Fruit fly (Drosophila melanogaster) whole organism, embryonic: Measurements from ENCODE around the gene Idh3g.

Source experiments
- ATbp ChIP-seq: fragments of 200-800 bp; sonication (Bioruptor generic); optimal IDR thresholded peaks from 2 replicates; lab custom pipeline; 2017; ENCODE audit warnings: missing biosample characterization, mild to moderate bottlenecking, missing genetic modification characterization, missing genetic modification reagents
- Aef1 ChIP-seq: fragments of 200-800 bp; sonication (Bioruptor generic); IDR thresholded peaks from 3 replicates; pipeline ENCODE4 v1.3.6; 2022; ENCODE audit warnings: missing biosample characterization, missing genetic modification characterization
- Asciz ChIP-seq: fragments of 200-800 bp; sonication (Bioruptor generic); optimal IDR thresholded peaks from 2 replicates; lab custom pipeline; 2017; ENCODE audit warnings: missing biosample characterization, mild to moderate bottlenecking, missing genetic modification characterization, missing genetic modification reagents
- B-H1 ChIP-seq: fragments of 200-800 bp; sonication (Bioruptor generic); IDR thresholded peaks from 3 replicates; pipeline ENCODE4 v1.3.6; 2022; ENCODE audit warnings: missing biosample characterization, missing genetic modification characterization
- Blimp-1 ChIP-seq: fragments of 200-800 bp; sonication (Bioruptor generic); optimal IDR thresholded peaks from 3 replicates; lab custom pipeline; 2018; ENCODE audit warnings: missing biosample characterization, missing genetic modification characterization, mild to moderate bottlenecking, moderate library complexity, missing genetic modification reagents
- C15 ChIP-seq: fragments of 200-800 bp; sonication (Bioruptor generic); IDR thresholded peaks from 3 replicates; pipeline ENCODE4 v1.3.6; 2022; ENCODE audit warnings: missing biosample characterization, missing genetic modification characterization
- CG10209 ChIP-seq: fragments of 200-800 bp; sonication (Bioruptor generic); optimal IDR thresholded peaks from 3 replicates; lab custom pipeline; 2017; ENCODE audit warnings: missing biosample characterization, mild to moderate bottlenecking, missing genetic modification characterization, missing genetic modification reagents
- CG10366 ChIP-seq: fragments of 200-800 bp; sonication (Bioruptor generic); IDR thresholded peaks from 2 replicates; pipeline ENCODE4 v1.3.6; 2022; ENCODE audit warnings: missing biosample characterization, missing genetic modification characterization
- CG12071 ChIP-seq: fragments of 200-800 bp; sonication (Bioruptor generic); optimal IDR thresholded peaks from 3 replicates; lab custom pipeline; 2018; ENCODE audit warnings: missing biosample characterization, mild to moderate bottlenecking, missing genetic modification characterization
- CG14667 ChIP-seq: fragments of 200-800 bp; sonication (Bioruptor generic); IDR thresholded peaks from 2 replicates; pipeline ENCODE4 v1.3.6; 2022; ENCODE audit warnings: missing biosample characterization, missing genetic modification characterization
- CG15073 ChIP-seq: fragments of 200-800 bp; sonication (Bioruptor generic); optimal IDR thresholded peaks from 2 replicates; lab custom pipeline; 2016; ENCODE audit warnings: missing biosample characterization, missing genetic modification characterization
- CG16815 ChIP-seq: fragments of 200-800 bp; sonication (Bioruptor generic); optimal IDR thresholded peaks from 3 replicates; lab custom pipeline; 2017; ENCODE audit warnings: missing biosample characterization, mild to moderate bottlenecking, missing genetic modification characterization
- CG17385 ChIP-seq: fragments of 200-800 bp; sonication (Bioruptor generic); optimal IDR thresholded peaks from 3 replicates; lab custom pipeline; 2018; ENCODE audit warnings: missing biosample characterization, mild to moderate bottlenecking, missing genetic modification characterization
- CG2678 ChIP-seq: fragments of 200-800 bp; sonication (Bioruptor generic); optimal IDR thresholded peaks from 3 replicates; lab custom pipeline; 2019; ENCODE audit warnings: missing biosample characterization, mild to moderate bottlenecking, missing genetic modification characterization, moderate library complexity
- CG30431 ChIP-seq: fragments of 200-800 bp; sonication (Bioruptor generic); optimal IDR thresholded peaks from 2 replicates; lab custom pipeline; 2017; ENCODE audit warnings: missing biosample characterization, missing genetic modification characterization
- CG3163 ChIP-seq: fragments of 200-800 bp; sonication (Bioruptor generic); optimal IDR thresholded peaks from 3 replicates; lab custom pipeline; 2016; ENCODE audit warnings: missing biosample characterization, missing genetic modification characterization
- CG34376 ChIP-seq: fragments of 200-800 bp; sonication (Bioruptor generic); optimal IDR thresholded peaks from 2 replicates; lab custom pipeline; 2018; ENCODE audit warnings: missing biosample characterization, mild to moderate bottlenecking, missing genetic modification characterization
- CG34422 ChIP-seq: fragments of 200-800 bp; sonication (Bioruptor generic); IDR thresholded peaks from 3 replicates; pipeline ENCODE4 v1.3.6; 2022; ENCODE audit warnings: missing biosample characterization, missing genetic modification characterization
- CG4404 ChIP-seq: fragments of 200-800 bp; sonication (Bioruptor generic); IDR thresholded peaks from 2 replicates; pipeline ENCODE4 v1.3.6; 2022; ENCODE audit warnings: missing biosample characterization, missing genetic modification characterization
- CG6654 ChIP-seq: fragments of 200-800 bp; sonication (Bioruptor generic); optimal IDR thresholded peaks from 2 replicates; lab custom pipeline; 2017; ENCODE audit warnings: missing biosample characterization, mild to moderate bottlenecking, missing genetic modification characterization
- CG6689 ChIP-seq: fragments of 200-800 bp; sonication (Bioruptor generic); IDR thresholded peaks from 2 replicates; pipeline ENCODE4 v1.3.6; 2022; ENCODE audit warnings: missing biosample characterization, missing genetic modification characterization
- CG6765 ChIP-seq: fragments of 200-800 bp; sonication (Bioruptor generic); optimal IDR thresholded peaks from 3 replicates; lab custom pipeline; 2017; ENCODE audit warnings: missing biosample characterization, mild to moderate bottlenecking, missing genetic modification characterization
- CG8359 ChIP-seq: fragments of 200-800 bp; sonication (Bioruptor generic); optimal IDR thresholded peaks from 2 replicates; lab custom pipeline; 2017; ENCODE audit warnings: missing biosample characterization, mild to moderate bottlenecking, missing genetic modification characterization, borderline replicate concordance
- CG9932 ChIP-seq: fragments of 200-800 bp; sonication (Bioruptor generic); IDR thresholded peaks from 2 replicates; pipeline ENCODE4 v1.3.6; 2022; ENCODE audit warnings: missing biosample characterization, missing genetic modification characterization
- CHES-1-like ChIP-seq: fragments of 200-800 bp; sonication (Bioruptor generic); optimal IDR thresholded peaks from 2 replicates; lab custom pipeline; 2016; ENCODE audit warnings: missing biosample characterization, missing genetic modification characterization
- D ChIP-seq, 2 experiments: fragments of 200-800 bp in 1 of 2; fragments of >200 bp in 1 of 2; sonication (Bioruptor generic) in 1 of 2; optimal IDR thresholded peaks; 2 replicates in 1 of 2; 3 replicates in 1 of 2; lab custom pipeline; 2017; ENCODE audit warnings: mild to moderate bottlenecking in 1 of 2, missing biosample characterization in 1 of 2, missing genetic modification characterization in 1 of 2, missing genetic modification reagents in 1 of 2
- ERR ChIP-seq: fragments of 200-800 bp; sonication (Bioruptor generic); optimal IDR thresholded peaks from 2 replicates; lab custom pipeline; 2016; ENCODE audit warnings: missing biosample characterization, missing genetic modification characterization
- H15 ChIP-seq: fragments of 200-800 bp; sonication (Bioruptor generic); IDR thresholded peaks from 3 replicates; pipeline ENCODE4 v1.3.6; 2022; ENCODE audit warnings: missing biosample characterization, missing genetic modification characterization
- Hand ChIP-seq: fragments of 200-800 bp; sonication (Bioruptor generic); optimal IDR thresholded peaks from 2 replicates; lab custom pipeline; 2017; ENCODE audit warnings: mild to moderate bottlenecking, missing biosample characterization, missing genetic modification reagents, missing genetic modification characterization
- Hey ChIP-seq: fragments of 200-800 bp; sonication (Bioruptor generic); optimal IDR thresholded peaks from 3 replicates; lab custom pipeline; 2018; ENCODE audit warnings: missing biosample characterization, mild to moderate bottlenecking, missing genetic modification characterization
- Max ChIP-seq: fragments of 200-800 bp; sonication (Bioruptor generic); optimal IDR thresholded peaks from 2 replicates; lab custom pipeline; 2016; ENCODE audit warnings: missing biosample characterization, mild to moderate bottlenecking, missing genetic modification characterization
- Poxn ChIP-seq: fragments of 200-800 bp; sonication (Bioruptor generic); IDR thresholded peaks from 2 replicates; pipeline ENCODE4 v1.3.6; 2022; ENCODE audit warnings: missing biosample characterization, missing genetic modification characterization
- dmrt99B ChIP-seq: fragments of 200-800 bp; sonication (Bioruptor generic); optimal IDR thresholded peaks from 2 replicates; lab custom pipeline; 2018; ENCODE audit warnings: missing biosample characterization, mild to moderate bottlenecking, missing genetic modification characterization, moderate library complexity
- dysf ChIP-seq: fragments of 200-800 bp; sonication (Bioruptor generic); IDR thresholded peaks from 3 replicates; pipeline ENCODE4 v1.3.6; 2022; ENCODE audit warnings: missing biosample characterization, missing genetic modification characterization
- grau ChIP-seq: fragments of 200-800 bp; optimal IDR thresholded peaks from 3 replicates; lab custom pipeline; 2019; ENCODE audit warnings: missing biosample characterization, mild to moderate bottlenecking, missing genetic modification characterization, moderate library complexity
- kay ChIP-seq: fragments of 200-800 bp; sonication (Bioruptor generic); optimal IDR thresholded peaks from 2 replicates; lab custom pipeline; 2016; ENCODE audit warnings: missing biosample characterization, missing genetic modification characterization
- maf-S ChIP-seq: fragments of 200-800 bp; sonication (Bioruptor generic); optimal IDR thresholded peaks from 2 replicates; lab custom pipeline; 2016; ENCODE audit warnings: missing biosample characterization, missing genetic modification characterization
- prd ChIP-seq, 3 experiments: fragments of >200 bp in 2 of 3; fragments of 200-800 bp in 1 of 3; sonication (Bioruptor generic) in 1 of 3; optimal IDR thresholded peaks in 2 of 3; IDR thresholded peaks in 1 of 3; 2 replicates in 2 of 3; 3 replicates in 1 of 3; pipeline versions ENCODE4 v1.3.6 to Lab custom; 2017 to 2022; ENCODE audit warnings: missing biosample characterization in 1 of 3, missing genetic modification characterization in 1 of 3
- rib ChIP-seq: fragments of 200-800 bp; sonication (Bioruptor generic); IDR thresholded peaks from 2 replicates; pipeline ENCODE4 v1.3.6; 2022; ENCODE audit warnings: missing biosample characterization, missing genetic modification characterization
- row ChIP-seq: fragments of 200-800 bp; sonication (Bioruptor generic); IDR thresholded peaks from 3 replicates; pipeline ENCODE4 v1.3.6; 2022; ENCODE audit warnings: missing biosample characterization, missing genetic modification characterization
- scrt ChIP-seq: fragments of 200-800 bp; sonication (Bioruptor generic); optimal IDR thresholded peaks from 2 replicates; lab custom pipeline; 2018; ENCODE audit warnings: missing biosample characterization, mild to moderate bottlenecking, missing genetic modification characterization, moderate library complexity
- sens-2 ChIP-seq: fragments of 200-800 bp; sonication (Bioruptor generic); IDR thresholded peaks from 2 replicates; pipeline ENCODE4 v1.3.6; 2022; ENCODE audit warnings: missing biosample characterization, missing genetic modification characterization
- shn ChIP-seq: fragments of 200-800 bp; sonication (Bioruptor generic); optimal IDR thresholded peaks from 3 replicates; lab custom pipeline; 2016; ENCODE audit warnings: missing biosample characterization, missing genetic modification characterization
- slou ChIP-seq: fragments of 200-800 bp; sonication (Bioruptor generic); optimal IDR thresholded peaks from 3 replicates; lab custom pipeline; 2016; ENCODE audit warnings: missing biosample characterization, missing genetic modification characterization
- so ChIP-seq: fragments of 200-800 bp; sonication (Bioruptor generic); IDR thresholded peaks from 3 replicates; pipeline ENCODE4 v1.3.6; 2022; ENCODE audit warnings: missing biosample characterization, missing genetic modification characterization
- sr ChIP-seq: fragments of 200-800 bp; sonication (Bioruptor generic); IDR thresholded peaks from 3 replicates; pipeline ENCODE4 v1.3.6; 2022; ENCODE audit warnings: missing biosample characterization, missing genetic modification characterization
- unc-4 ChIP-seq: fragments of 200-800 bp; sonication (Bioruptor generic); IDR thresholded peaks from 2 replicates; pipeline ENCODE4 v1.3.6; 2022; ENCODE audit warnings: missing biosample characterization, missing genetic modification characterization; ENCODE audit not compliant: partially characterized antibody
- vvl ChIP-seq: fragments of 200-800 bp; sonication (Bioruptor generic); IDR thresholded peaks from 2 replicates; pipeline ENCODE4 v1.3.6; 2022; ENCODE audit warnings: missing biosample characterization, missing genetic modification characterization
- wor ChIP-seq: fragments of 200-800 bp; sonication (Bioruptor generic); IDR thresholded peaks from 2 replicates; pipeline ENCODE4 v1.3.6; 2022; ENCODE audit warnings: missing biosample characterization, missing genetic modification characterization
- yki ChIP-seq: fragments of >200 bp; optimal IDR thresholded peaks from 3 replicates; lab custom pipeline; 2018

Gene Idh3g

dm6 chr3R:25631079-25631478 is 49.6 kb upstream of the Idh3g start (continued):
- TF ChIP-seq CG34376 (peak; percentile 27), yki (lab: Kevin White, UChicago) (no peak), Aef1 (GFP tag; lab: Robert Waterston, UW) (peak; percentile 64; the same call in 2 of the 3 replicates), CHES-1-like (GFP tag; lab: Kevin White, UChicago) (peak; percentile 49), Poxn (GFP tag; lab: Robert Waterston, UW) (peak; percentile 54; the same call in 1 of the 2 replicates), CG15073 (GFP tag; lab: Kevin White, UChicago) (no peak), Hand (peak; percentile 57), CG12071 (GFP tag; lab: Kevin White, UChicago) (peak; percentile 74), B-H1 (GFP tag; lab: Robert Waterston, UW) (peak; percentile 64), CG6689 (GFP tag; lab: Robert Waterston, UW) (peak; percentile 76), C15 (0 out of 3 replicates have a peak, but pooled peaks have one; percentile 42), CG30431 (peak; percentile 52), CG2678 (peak; percentile 78), prd (optimal IDR thresholded peaks at IDR 0.05; lab: Kevin White, UChicago) (no peak), prd (GFP tag; IDR thresholded peaks at IDR 0.05; lab: Robert Waterston, UW) (peak; percentile 84), Hey (tag; lab: Kevin White, UChicago) (peak; percentile 23), slou (GFP tag; lab: Kevin White, UChicago) (peak; percentile 17), CG6765 (GFP tag; lab: Kevin White, UChicago) (peak; percentile 48), wor (GFP tag; lab: Robert Waterston, UW) (peak; percentile 67), Max (GFP tag; lab: Kevin White, UChicago) (peak; percentile 17), ATbp (GFP tag; lab: Kevin White, UChicago) (peak; percentile 72), CG6654 (GFP tag; lab: Kevin White, UChicago) (peak; percentile 20), CG10366 (GFP tag; lab: Robert Waterston, UW) (peak; percentile 77), kay (no peak), shn (peak; percentile 21), CG16815 (peak; percentile 33), CG14667 (peak; percentile 44), sens-2 (GFP tag; lab: Robert Waterston, UW) (peak; percentile 26; the same call in 1 of the 2 replicates), grau (tag; lab: Kevin White, UChicago) (peak; percentile 74), CG34422 (GFP tag; lab: Robert Waterston, UW) (peak; percentile 77), H15 (peak; percentile 65; the same call in 2 of the 3 replicates), Blimp-1 (GFP tag; lab: Kevin White, UChicago) (peak; percentile 66), so (GFP tag; lab: Robert Waterston, UW) (peak; percentile 69; the same call in 1 of the 3 replicates), vvl (GFP tag; lab: Robert Waterston, UW) (peak; percentile 83), Asciz (GFP tag; lab: Kevin White, UChicago) (peak; percentile 62), CG9932 (peak; percentile 56), ERR (GFP tag; lab: Kevin White, UChicago) (peak; percentile 36), CG3163 (GFP tag; lab: Kevin White, UChicago) (no peak), row (peak; percentile 82), rib (GFP tag; lab: Robert Waterston, UW) (0 out of 2 replicates have a peak, but pooled peaks have one; percentile 22), CG17385 (GFP tag; lab: Kevin White, UChicago) (peak; percentile 64), unc-4 (GFP tag; lab: Robert Waterston, UW) (no peak), dysf (peak; percentile 81), scrt (peak; percentile 59), CG8359 (GFP tag; lab: Kevin White, UChicago) (peak; percentile 28), CG4404 (peak; percentile 49; the same call in 1 of the 2 replicates), maf-S (GFP tag; lab: Kevin White, UChicago) (peak; percentile 25), sr (GFP tag; lab: Robert Waterston, UW) (0 out of 3 replicates have a peak, but pooled peaks have one; percentile 17), dmrt99B (tag; lab: Kevin White, UChicago) (peak; percentile 80), CG10209 (GFP tag; lab: Kevin White, UChicago) (peak; percentile 61), D (optimal IDR thresholded peaks at IDR 0.05; lab: Kevin White, UChicago) (peak; percentile 21), D (GFP tag; optimal IDR thresholded peaks at IDR 0.05; lab: Kevin White, UChicago) (peak; percentile 64)
